Fruit fly (Drosophila melanogaster) whole organism, embryonic: ENCODE data around the gene Hexim.

ENCODE experiments used
- Aef1 ChIP-seq: fragments of 200-800 bp; sonication (Bioruptor generic); IDR thresholded peaks from 3 replicates; pipeline ENCODE4 v1.3.6; 2022; ENCODE audit warnings: missing biosample characterization, missing genetic modification characterization
- CG10147 ChIP-seq: fragments of 200-800 bp; sonication (Bioruptor generic); optimal IDR thresholded peaks from 2 replicates; lab custom pipeline; 2019; ENCODE audit warnings: missing biosample characterization, mild to moderate bottlenecking, missing genetic modification characterization, moderate library complexity
- CG10366 ChIP-seq: fragments of 200-800 bp; sonication (Bioruptor generic); IDR thresholded peaks from 2 replicates; pipeline ENCODE4 v1.3.6; 2022; ENCODE audit warnings: missing biosample characterization, missing genetic modification characterization
- CG10654 ChIP-seq: fragments of 200-800 bp; sonication (Bioruptor generic); optimal IDR thresholded peaks from 2 replicates; lab custom pipeline; 2016; ENCODE audit warnings: missing biosample characterization, missing genetic modification characterization
- CG11398 ChIP-seq: fragments of 200-800 bp; sonication (Bioruptor generic); optimal IDR thresholded peaks from 2 replicates; lab custom pipeline; 2016; ENCODE audit warnings: missing biosample characterization, missing genetic modification characterization
- CG11560 ChIP-seq: fragments of 200-800 bp; sonication (Bioruptor generic); IDR thresholded peaks from 3 replicates; pipeline ENCODE4 v1.3.6; 2022; ENCODE audit warnings: missing biosample characterization, missing genetic modification characterization
- CG12299 ChIP-seq: fragments of 200-800 bp; sonication (Bioruptor generic); optimal IDR thresholded peaks from 2 replicates; lab custom pipeline; 2018; ENCODE audit warnings: missing biosample characterization, mild to moderate bottlenecking, missing genetic modification characterization
- CG13894 ChIP-seq: fragments of 200-800 bp; sonication (Bioruptor generic); optimal IDR thresholded peaks from 3 replicates; lab custom pipeline; 2018; ENCODE audit warnings: missing biosample characterization, mild to moderate bottlenecking, missing genetic modification characterization, moderate library complexity
- CG17612 ChIP-seq: fragments of 200-800 bp; sonication (Bioruptor generic); IDR thresholded peaks from 2 replicates; pipeline ENCODE4 v1.3.6; 2022; ENCODE audit warnings: missing biosample characterization, missing genetic modification characterization
- CG18476 ChIP-seq: fragments of 200-800 bp; sonication (Bioruptor generic); optimal IDR thresholded peaks from 2 replicates; lab custom pipeline; 2016; ENCODE audit warnings: missing biosample characterization, mild to moderate bottlenecking, missing genetic modification characterization
- CG2120 ChIP-seq: fragments of 200-800 bp; sonication (Bioruptor generic); optimal IDR thresholded peaks from 3 replicates; lab custom pipeline; 2016; ENCODE audit warnings: missing biosample characterization, missing genetic modification characterization
- CG34376 ChIP-seq: fragments of 200-800 bp; sonication (Bioruptor generic); optimal IDR thresholded peaks from 2 replicates; lab custom pipeline; 2018; ENCODE audit warnings: missing biosample characterization, mild to moderate bottlenecking, missing genetic modification characterization
- CG3847 ChIP-seq: fragments of 200-800 bp; sonication (Bioruptor generic); IDR thresholded peaks from 2 replicates; pipeline ENCODE4 v1.3.6; 2022; ENCODE audit warnings: missing biosample characterization, missing genetic modification characterization
- CG5245 ChIP-seq: fragments of 200-800 bp; sonication (Bioruptor generic); optimal IDR thresholded peaks from 3 replicates; lab custom pipeline; 2016; ENCODE audit warnings: missing biosample characterization, missing genetic modification characterization
- CG6654 ChIP-seq: fragments of 200-800 bp; sonication (Bioruptor generic); optimal IDR thresholded peaks from 2 replicates; lab custom pipeline; 2017; ENCODE audit warnings: missing biosample characterization, mild to moderate bottlenecking, missing genetic modification characterization
- CG7556 ChIP-seq: fragments of 200-800 bp; sonication (Bioruptor generic); optimal IDR thresholded peaks from 2 replicates; lab custom pipeline; 2017; ENCODE audit warnings: missing biosample characterization, mild to moderate bottlenecking, missing genetic modification characterization
- CG9437 ChIP-seq: fragments of 200-800 bp; sonication (Bioruptor generic); optimal IDR thresholded peaks from 2 replicates; lab custom pipeline; 2018; ENCODE audit warnings: missing biosample characterization, mild to moderate bottlenecking, missing genetic modification characterization
- CkIIα-i1 ChIP-seq: fragments of 200-800 bp; sonication (Bioruptor generic); IDR thresholded peaks from 2 replicates; pipeline ENCODE4 v1.3.6; 2022; ENCODE audit warnings: missing biosample characterization, missing genetic modification characterization
- Dip2 ChIP-seq: fragments of 200-800 bp; sonication (Bioruptor generic); IDR thresholded peaks from 2 replicates; pipeline ENCODE4 v1.3.6; 2022; ENCODE audit warnings: missing biosample characterization, missing genetic modification characterization
- E2f2 ChIP-seq: fragments of 200-800 bp; sonication (Bioruptor generic); IDR thresholded peaks from 2 replicates; pipeline ENCODE4 v1.3.6; 2022; ENCODE audit warnings: missing biosample characterization, missing genetic modification characterization
- ERR ChIP-seq: fragments of 200-800 bp; sonication (Bioruptor generic); optimal IDR thresholded peaks from 2 replicates; lab custom pipeline; 2016; ENCODE audit warnings: missing biosample characterization, missing genetic modification characterization
- HLHmδ ChIP-seq: fragments of 200-800 bp; sonication (Bioruptor generic); optimal IDR thresholded peaks from 2 replicates; lab custom pipeline; 2018; ENCODE audit warnings: missing biosample characterization, mild to moderate bottlenecking, missing genetic modification characterization, moderate library complexity
- Hmx ChIP-seq: fragments of 200-800 bp; sonication (Bioruptor generic); optimal IDR thresholded peaks from 2 replicates; lab custom pipeline; 2016; ENCODE audit warnings: missing biosample characterization, missing genetic modification characterization
- Hr39 ChIP-seq: fragments of >200 bp; optimal IDR thresholded peaks from 2 replicates; lab custom pipeline; 2017
- Lpt ChIP-seq: fragments of >200 bp; optimal IDR thresholded peaks from 2 replicates; lab custom pipeline; 2018; ENCODE audit warnings: missing biosample characterization, missing genetic modification characterization
- Med ChIP-seq: fragments of 200-800 bp; sonication (Bioruptor generic); peaks from one replicate; lab custom pipeline; 2016; ENCODE audit warnings: missing biosample characterization, missing genetic modification characterization, mild to moderate bottlenecking, inconsistent platforms, moderate library complexity
- Mes4 ChIP-seq: fragments of 200-800 bp; sonication (Bioruptor generic); optimal IDR thresholded peaks from 2 replicates; lab custom pipeline; 2016; ENCODE audit warnings: missing biosample characterization, missing genetic modification characterization
- Mrtf ChIP-seq: fragments of 200-800 bp; sonication (Bioruptor generic); IDR thresholded peaks from 3 replicates; pipeline ENCODE4 v1.3.6; 2022; ENCODE audit warnings: missing biosample characterization, missing genetic modification characterization
- Nf-YC ChIP-seq: fragments of 200-800 bp; optimal IDR thresholded peaks from 3 replicates; lab custom pipeline; 2019; ENCODE audit warnings: missing biosample characterization, mild to moderate bottlenecking, missing genetic modification characterization, moderate library complexity
- Side ChIP-seq: fragments of 200-800 bp; sonication (Bioruptor generic); optimal IDR thresholded peaks from 2 replicates; lab custom pipeline; 2016; ENCODE audit warnings: missing biosample characterization, missing genetic modification characterization
- Spps ChIP-seq: fragments of 200-800 bp; sonication (Bioruptor generic); optimal IDR thresholded peaks from 2 replicates; lab custom pipeline; 2018; ENCODE audit warnings: missing biosample characterization, mild to moderate bottlenecking, missing genetic modification characterization
- Stat92E ChIP-seq, 3 experiments: fragments of >200 bp in 2 of 3; fragments of 200-800 bp in 1 of 3; sonication (Bioruptor generic) in 1 of 3; optimal IDR thresholded peaks; 2 replicates each; lab custom pipeline; 2017 to 2019; ENCODE audit warnings: missing biosample characterization in 3 of 3, missing genetic modification characterization in 3 of 3, mild to moderate bottlenecking in 1 of 3, moderate library complexity in 1 of 3
- Usf ChIP-seq: fragments of 200-800 bp; sonication (Bioruptor generic); optimal IDR thresholded peaks from 2 replicates; lab custom pipeline; 2017; ENCODE audit warnings: missing genotype, missing biosample characterization, missing genetic modification characterization
- ara ChIP-seq: fragments of 200-800 bp; sonication (Bioruptor generic); IDR thresholded peaks from 2 replicates; pipeline ENCODE4 v1.3.6; 2022; ENCODE audit warnings: missing biosample characterization, missing genetic modification characterization
- chif ChIP-seq, 2 experiments: fragments of 200-800 bp; sonication (Bioruptor generic); optimal IDR thresholded peaks; 3 replicates each; lab custom pipeline; 2016; ENCODE audit warnings: missing biosample characterization in 2 of 2, missing genetic modification characterization in 2 of 2
- crc ChIP-seq: fragments of 200-800 bp; sonication (Bioruptor generic); optimal IDR thresholded peaks from 2 replicates; lab custom pipeline; 2016; ENCODE audit warnings: missing biosample characterization, missing genetic modification characterization
- fd64A ChIP-seq: fragments of 200-800 bp; sonication (Bioruptor generic); optimal IDR thresholded peaks from 3 replicates; lab custom pipeline; 2018; ENCODE audit warnings: missing biosample characterization, mild to moderate bottlenecking, missing genetic modification characterization
- fd96Cb ChIP-seq: fragments of 200-800 bp; sonication (Bioruptor generic); optimal IDR thresholded peaks from 2 replicates; lab custom pipeline; 2018; ENCODE audit warnings: missing biosample characterization, mild to moderate bottlenecking, missing genetic modification characterization, moderate library complexity
- gce ChIP-seq: fragments of 200-800 bp; sonication (Bioruptor generic); IDR thresholded peaks from 3 replicates; pipeline ENCODE4 v1.3.6; 2022; ENCODE audit warnings: missing biosample characterization, missing genetic modification characterization
- ind ChIP-seq: fragments of 200-800 bp; sonication (Bioruptor generic); optimal IDR thresholded peaks from 3 replicates; lab custom pipeline; 2016; ENCODE audit warnings: missing biosample characterization, missing genetic modification characterization
- jumu ChIP-seq: fragments of 200-800 bp; sonication (Bioruptor generic); optimal IDR thresholded peaks from 3 replicates; lab custom pipeline; 2016; ENCODE audit warnings: missing biosample characterization, missing genetic modification characterization
- klu ChIP-seq: fragments of 200-800 bp; sonication (Bioruptor generic); IDR thresholded peaks from 2 replicates; pipeline ENCODE4 v1.3.6; 2022; ENCODE audit warnings: missing biosample characterization, missing genetic modification characterization
- maf-S ChIP-seq: fragments of 200-800 bp; sonication (Bioruptor generic); optimal IDR thresholded peaks from 2 replicates; lab custom pipeline; 2016; ENCODE audit warnings: missing biosample characterization, missing genetic modification characterization
- row ChIP-seq: fragments of 200-800 bp; sonication (Bioruptor generic); IDR thresholded peaks from 3 replicates; pipeline ENCODE4 v1.3.6; 2022; ENCODE audit warnings: missing biosample characterization, missing genetic modification characterization
- slou ChIP-seq: fragments of 200-800 bp; sonication (Bioruptor generic); optimal IDR thresholded peaks from 3 replicates; lab custom pipeline; 2016; ENCODE audit warnings: missing biosample characterization, missing genetic modification characterization
- sr ChIP-seq: fragments of 200-800 bp; sonication (Bioruptor generic); IDR thresholded peaks from 3 replicates; pipeline ENCODE4 v1.3.6; 2022; ENCODE audit warnings: missing biosample characterization, missing genetic modification characterization
- tio ChIP-seq: fragments of 200-800 bp; sonication (Bioruptor generic); optimal IDR thresholded peaks from 2 replicates; lab custom pipeline; 2017; ENCODE audit warnings: missing biosample characterization, missing genetic modification characterization, inconsistent platforms
- tup ChIP-seq: fragments of 200-800 bp; sonication (Bioruptor generic); optimal IDR thresholded peaks from 2 replicates; lab custom pipeline; 2016; ENCODE audit warnings: missing biosample characterization, mild to moderate bottlenecking, missing genetic modification characterization, moderate library complexity
- tx ChIP-seq: fragments of 200-800 bp; sonication (Bioruptor generic); optimal IDR thresholded peaks from 2 replicates; lab custom pipeline; 2016; ENCODE audit warnings: missing biosample characterization, missing genetic modification characterization
- unpg ChIP-seq: fragments of 200-800 bp; sonication (Bioruptor generic); optimal IDR thresholded peaks from 3 replicates; lab custom pipeline; 2018; ENCODE audit warnings: missing biosample characterization, mild to moderate bottlenecking, missing genetic modification characterization, moderate library complexity
- wek ChIP-seq: fragments of 200-800 bp; sonication (Bioruptor generic); optimal IDR thresholded peaks from 3 replicates; lab custom pipeline; 2018; ENCODE audit warnings: missing biosample characterization, mild to moderate bottlenecking, missing genetic modification characterization, moderate library complexity
- z ChIP-seq: fragments of 200-800 bp; sonication (Bioruptor generic); IDR thresholded peaks from 3 replicates; pipeline ENCODE4 v1.3.6; 2022; ENCODE audit warnings: missing biosample characterization, missing genetic modification characterization

The Hexim gene

DNA sequence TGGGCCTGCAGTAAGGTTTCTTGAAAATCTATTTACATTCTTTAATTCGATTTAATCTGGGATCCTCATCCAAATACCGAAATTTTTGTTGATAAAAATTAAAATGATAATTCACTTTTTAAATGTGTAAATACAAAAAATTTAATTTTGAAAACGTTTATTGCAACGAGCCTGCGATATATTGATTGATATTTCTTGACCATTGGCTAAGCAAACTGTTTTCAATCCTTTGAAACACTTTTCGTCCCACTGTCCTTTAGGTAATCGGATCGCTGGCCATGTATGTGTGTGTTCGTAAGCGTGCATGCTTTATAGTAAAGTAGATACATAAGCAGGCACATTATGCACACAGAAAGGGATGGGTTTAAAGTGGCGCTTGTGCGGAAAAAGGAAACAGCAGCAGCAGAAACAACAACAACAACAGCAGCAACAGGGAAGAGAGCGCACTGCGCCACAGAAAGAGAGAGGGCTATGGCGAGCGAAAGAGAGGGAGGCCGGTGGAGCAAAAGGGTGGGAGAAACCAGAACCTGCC, 35.1 kb upstream of the Hexim start (continued):
- TF ChIP-seq Hmx (GFP tag; lab: Kevin White, UChicago) = no peak
- TF ChIP-seq ERR (GFP tag; lab: Kevin White, UChicago) = no peak
- TF ChIP-seq Lpt (GFP tag; lab: Kevin White, UChicago) = no peak
- no peak for TF ChIP-seq crc (GFP tag; lab: Kevin White, UChicago)
- TF ChIP-seq CG11560 (tag; lab: Robert Waterston, UW) = no peak
- no peak for TF ChIP-seq wek (GFP tag; lab: Kevin White, UChicago)
- TF ChIP-seq ara (GFP tag; lab: Robert Waterston, UW) = peak; percentile 42; the same call in 1 of the 2 replicates
- no peak for TF ChIP-seq tx (GFP tag; lab: Kevin White, UChicago)
- TF ChIP-seq CG3847 = no peak
- no peak for TF ChIP-seq unpg (GFP tag; lab: Kevin White, UChicago)
- peak; percentile 9 for TF ChIP-seq ind (GFP tag; lab: Kevin White, UChicago)
- TF ChIP-seq tio (GFP tag; lab: Kevin White, UChicago) = peak; percentile 67
- TF ChIP-seq CG17612 (GFP tag; lab: Robert Waterston, UW) = no peak
- peak in 1 of 3 experiments; percentile 31 for TF ChIP-seq Stat92E (GFP tag; optimal IDR thresholded peaks at IDR 0.05; lab: Kevin White, UChicago)
- peak; percentile 13 for TF ChIP-seq CG10654 (GFP tag; lab: Kevin White, UChicago)
- TF ChIP-seq Usf (GFP tag; lab: Kevin White, UChicago) = peak; percentile 26
- no peak for TF ChIP-seq Side (GFP tag; lab: Kevin White, UChicago)
- no peak for TF ChIP-seq Mrtf (GFP tag; lab: Robert Waterston, UW)
- TF ChIP-seq CG13894 (tag; lab: Kevin White, UChicago) = no peak
- peak; percentile 23 for TF ChIP-seq tup
- TF ChIP-seq klu = no peak
- TF ChIP-seq CG18476 = no peak
- TF ChIP-seq CG12299 (tag; lab: Kevin White, UChicago) = no peak
- no peak for TF ChIP-seq slou (GFP tag; lab: Kevin White, UChicago)
- no peak for TF ChIP-seq CG9437 (GFP tag; lab: Kevin White, UChicago)
- TF ChIP-seq HLHmδ (GFP tag; lab: Kevin White, UChicago) = peak; percentile 12
- peak; percentile 79 for TF ChIP-seq CG7556 (GFP tag; lab: Kevin White, UChicago)
- TF ChIP-seq Med (GFP tag; lab: Kevin White, UChicago) = peak; percentile 86
- no peak; the same call in 1 of the 2 replicates for TF ChIP-seq CG10366 (GFP tag; lab: Robert Waterston, UW)
- TF ChIP-seq jumu = peak; percentile 15
- peak; percentile 44 for TF ChIP-seq fd96Cb (tag; lab: Kevin White, UChicago)
- TF ChIP-seq gce (GFP tag; lab: Robert Waterston, UW) = no peak
- TF ChIP-seq fd64A = no peak
- no peak for TF ChIP-seq CG11398 (GFP tag; lab: Kevin White, UChicago)
- TF ChIP-seq Dip2 (GFP tag; lab: Robert Waterston, UW) = no peak
- TF ChIP-seq CG34376 (GFP tag; lab: Kevin White, UChicago) = no peak
- peak; percentile 23 for TF ChIP-seq Spps (tag; lab: Kevin White, UChicago)
- TF ChIP-seq Aef1 (GFP tag; lab: Robert Waterston, UW) = no peak
- TF ChIP-seq row (GFP tag; lab: Robert Waterston, UW) = peak; percentile 73
- no peak for TF ChIP-seq Hr39 (lab: Kevin White, UChicago)
- peak; percentile 12 for TF ChIP-seq Mes4
- TF ChIP-seq CkIIα-i1 (GFP tag; lab: Robert Waterston, UW) = no peak
- TF ChIP-seq E2f2 (GFP tag; lab: Robert Waterston, UW) = peak; percentile 29; the same call in 1 of the 2 replicates
- no peak for TF ChIP-seq CG6654 (GFP tag; lab: Kevin White, UChicago)
- TF ChIP-seq Nf-YC (tag; lab: Kevin White, UChicago) = no peak
- no peak for TF ChIP-seq CG5245 (GFP tag; lab: Kevin White, UChicago)
- TF ChIP-seq CG10147 = no peak
- TF ChIP-seq CG2120 (GFP tag; lab: Kevin White, UChicago) = no peak
- no peak for TF ChIP-seq sr (GFP tag; lab: Robert Waterston, UW)
- TF ChIP-seq z (GFP tag; lab: Robert Waterston, UW) = 0 out of 3 replicates have a peak, but pooled peaks have one; percentile 13
- peak; percentile 12 for TF ChIP-seq maf-S (GFP tag; lab: Kevin White, UChicago)
- peak in 1 of 2 experiments; percentile 58 for TF ChIP-seq chif (GFP tag; optimal IDR thresholded peaks at IDR 0.05; lab: Kevin White, UChicago)
